Fruit fly (Drosophila melanogaster) Kc167 (cell line): ENCODE measurements around the gene slmo.

ENCODE experiments used
- Myc ChIP-seq: fragments of >200 bp; optimal IDR thresholded peaks from 2 replicates; lab custom pipeline; 2017; ENCODE audit warnings: missing external identifiers
- Sin3A ChIP-seq: fragments of >200 bp; optimal IDR thresholded peaks from 2 replicates; lab custom pipeline; 2018; ENCODE audit warnings: missing external identifiers
- h ChIP-seq: fragments of >200 bp; optimal IDR thresholded peaks from 3 replicates; lab custom pipeline; 2018; ENCODE audit warnings: missing external identifiers
- insv ChIP-seq: fragments of >200 bp; optimal IDR thresholded peaks from 3 replicates; lab custom pipeline; 2018; ENCODE audit warnings: missing external identifiers
- psq ChIP-seq: fragments of >200 bp; optimal IDR thresholded peaks from 2 replicates; lab custom pipeline; 2017; ENCODE audit warnings: missing external identifiers
- ttk ChIP-seq: sonication (Bioruptor generic); optimal IDR thresholded peaks from 2 replicates; lab custom pipeline; 2017; ENCODE audit warnings: missing external identifiers

DNA sequence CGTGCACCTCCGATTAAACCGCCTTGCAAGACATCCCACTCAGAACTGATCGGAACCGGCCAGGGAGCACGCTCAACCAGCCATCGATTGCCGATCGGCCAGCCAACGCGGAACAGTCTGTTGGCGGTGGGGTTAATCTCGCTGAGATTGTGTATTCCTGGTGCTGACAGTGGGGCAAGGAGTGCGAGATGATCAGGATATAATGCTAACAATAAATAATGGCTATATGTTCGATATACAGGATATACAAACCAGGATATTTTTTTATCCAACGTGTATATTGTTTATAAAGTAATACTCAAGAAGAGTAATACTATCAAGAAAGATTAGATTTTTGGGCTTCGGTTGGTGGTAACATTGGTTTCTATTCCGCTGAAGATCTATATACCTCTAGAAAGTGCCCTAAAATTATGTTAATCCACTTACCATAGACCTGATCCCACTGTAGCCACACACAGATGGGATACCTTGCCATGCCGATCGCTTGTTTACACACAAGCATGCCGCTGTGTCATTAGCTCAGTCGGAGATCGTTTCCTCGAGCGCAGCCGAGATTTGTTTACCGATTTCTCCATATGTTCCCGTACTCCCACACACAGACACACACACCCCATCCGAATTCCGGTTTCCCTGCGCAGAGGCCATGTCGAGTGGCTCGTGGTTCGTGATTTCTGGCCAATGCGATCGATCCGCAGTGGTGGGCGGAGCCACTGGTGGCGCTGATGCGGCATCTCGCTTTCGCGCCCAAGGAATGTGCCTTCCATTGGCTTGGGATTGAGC lies 29.0 kb downstream of the slmo start, which contains the start of gene H2.0:
- TF ChIP-seq Myc (lab: Kevin White, UChicago) (no peak), ttk (lab: Kevin White, UChicago) (no peak), insv (lab: Kevin White, UChicago) (no peak), psq (lab: Kevin White, UChicago) (no peak), h (no peak), Sin3A (no peak)
